Fruit fly (Drosophila melanogaster) whole organism, adult: ENCODE results near the gene CG42747.

ENCODE experiments used
- CG11617 ChIP-seq: fragments of 200-800 bp; sonication (Bioruptor generic); optimal IDR thresholded peaks from 2 replicates; lab custom pipeline; 2017; ENCODE audit warnings: mild to moderate bottlenecking, missing biosample characterization, missing genetic modification reagents, missing genetic modification characterization
- CG12768 ChIP-seq: fragments of 200-800 bp; sonication (Bioruptor generic); optimal IDR thresholded peaks from 2 replicates; lab custom pipeline; 2017; ENCODE audit warnings: missing biosample characterization, missing genetic modification characterization, mild to moderate bottlenecking, moderate library complexity, missing genetic modification reagents
- CG14711 ChIP-seq: fragments of 200-800 bp; sonication (Bioruptor generic); optimal IDR thresholded peaks from 2 replicates; lab custom pipeline; 2018; ENCODE audit warnings: missing biosample characterization, mild to moderate bottlenecking, missing genetic modification characterization, moderate library complexity
- CG1620 ChIP-seq: fragments of 200-800 bp; sonication (Bioruptor generic); optimal IDR thresholded peaks from 2 replicates; lab custom pipeline; 2016; ENCODE audit warnings: missing biosample characterization, missing genetic modification characterization
- CG33017 ChIP-seq: fragments of 200-800 bp; sonication (Bioruptor generic); optimal IDR thresholded peaks from 2 replicates; lab custom pipeline; 2018; ENCODE audit warnings: missing biosample characterization, mild to moderate bottlenecking, missing genetic modification characterization, moderate library complexity
- CG5204 ChIP-seq: fragments of 200-800 bp; sonication (Bioruptor generic); optimal IDR thresholded peaks from 2 replicates; lab custom pipeline; 2016; ENCODE audit warnings: missing biosample characterization, missing genetic modification characterization
- CG7045 ChIP-seq: fragments of 200-800 bp; sonication (Bioruptor generic); optimal IDR thresholded peaks from 2 replicates; lab custom pipeline; 2017; ENCODE audit warnings: missing biosample characterization, mild to moderate bottlenecking, missing genetic modification characterization
- CG7101 ChIP-seq: fragments of 200-800 bp; sonication (Bioruptor generic); optimal IDR thresholded peaks from 2 replicates; lab custom pipeline; 2018; ENCODE audit warnings: missing biosample characterization, mild to moderate bottlenecking, missing genetic modification characterization, moderate library complexity
- Clk ChIP-seq: fragments of 200-800 bp; sonication (Bioruptor generic); optimal IDR thresholded peaks from 2 replicates; lab custom pipeline; 2017; ENCODE audit warnings: missing biosample characterization, missing genetic modification characterization
- Crg-1 ChIP-seq: fragments of 200-800 bp; sonication (Bioruptor generic); optimal IDR thresholded peaks from 2 replicates; lab custom pipeline; 2016; ENCODE audit warnings: missing biosample characterization, missing genetic modification characterization
- Hr96 ChIP-seq: fragments of 200-800 bp; sonication (Bioruptor generic); optimal IDR thresholded peaks from 2 replicates; lab custom pipeline; 2016; ENCODE audit warnings: missing biosample characterization, missing genetic modification characterization
- Mnt ChIP-seq: fragments of 200-800 bp; sonication (Bioruptor generic); optimal IDR thresholded peaks from 2 replicates; lab custom pipeline; 2016; ENCODE audit warnings: missing biosample characterization, mild to moderate bottlenecking, missing genetic modification characterization
- bab1 ChIP-seq: fragments of 200-800 bp; sonication (Bioruptor generic); optimal IDR thresholded peaks from 3 replicates; lab custom pipeline; 2019; ENCODE audit warnings: missing biosample characterization, mild to moderate bottlenecking, missing genetic modification characterization, moderate library complexity
- cic ChIP-seq: fragments of 200-800 bp; sonication (Bioruptor generic); optimal IDR thresholded peaks from 2 replicates; lab custom pipeline; 2017; ENCODE audit warnings: missing biosample characterization, mild to moderate bottlenecking, missing genetic modification characterization, moderate library complexity
- cnc ChIP-seq, 2 experiments: fragments of >200 bp; optimal IDR thresholded peaks; 2 replicates each; lab custom pipeline; 2017
- kay ChIP-seq: fragments of 200-800 bp; sonication (Bioruptor generic); peaks from one replicate; lab custom pipeline; 2016; ENCODE audit warnings: missing biosample characterization, missing genetic modification characterization, borderline replicate concordance
- ovo ChIP-seq: fragments of 200-800 bp; sonication (Bioruptor generic); optimal IDR thresholded peaks from 2 replicates; lab custom pipeline; 2016; ENCODE audit warnings: missing biosample characterization, missing genetic modification characterization
- pad ChIP-seq: fragments of 200-800 bp; sonication (Bioruptor generic); optimal IDR thresholded peaks from 3 replicates; lab custom pipeline; 2017; ENCODE audit warnings: missing biosample characterization, missing genetic modification characterization, mild to moderate bottlenecking, moderate library complexity, missing genetic modification reagents
- tj ChIP-seq: fragments of 200-800 bp; sonication (Bioruptor generic); optimal IDR thresholded peaks from 3 replicates; lab custom pipeline; 2017; ENCODE audit warnings: missing biosample characterization, mild to moderate bottlenecking, missing genetic modification characterization, moderate library complexity
- toe ChIP-seq: fragments of 200-800 bp; sonication (Bioruptor generic); optimal IDR thresholded peaks from 2 replicates; lab custom pipeline; 2016; ENCODE audit warnings: missing biosample characterization, missing genetic modification characterization

Gene CG42747

dm6 chr3L:6400062-6400750 lies at the start of gene CG42747:
TSS of gene CG42747 (plus strand) at chr3L:6400590.
- peak; percentile 38 for TF ChIP-seq tj (GFP tag; lab: Kevin White, UChicago)
- no peak for TF ChIP-seq toe (GFP tag; lab: Kevin White, UChicago)

dm6 chr3L:6352232-6352631 lies 48.2 kb upstream of the CG42747 start, which contains the start of gene CG13300:
TSS of gene CG13300 (minus strand) at chr3L:6352390.
- no peak for TF ChIP-seq CG14711 (tag; lab: Kevin White, UChicago)
- no peak for TF ChIP-seq bab1 (GFP tag; lab: Kevin White, UChicago)
- no peak for TF ChIP-seq pad (GFP tag; lab: Kevin White, UChicago)

DNA sequence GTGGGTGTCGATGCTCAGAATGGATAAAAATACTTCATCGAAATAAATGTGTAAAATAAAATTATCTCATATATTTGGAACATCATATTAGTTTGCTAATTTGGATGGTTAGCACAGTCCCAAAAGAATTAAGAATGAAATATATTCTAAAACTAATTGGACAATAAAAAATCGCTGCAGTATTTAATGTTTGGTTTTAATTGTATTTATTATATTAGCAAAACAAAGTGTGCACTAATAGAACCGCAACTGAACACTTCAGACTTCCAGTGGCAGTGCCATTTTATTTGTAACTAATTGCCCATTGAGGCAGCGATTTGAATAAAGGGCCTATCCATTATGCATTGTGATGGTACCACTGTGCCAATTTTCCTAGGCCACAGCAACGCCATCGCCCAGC lies 45.4 kb upstream of the CG42747 start:
- TF ChIP-seq Hr96 (no peak), CG7045 (GFP tag; lab: Kevin White, UChicago) (no peak), pad (GFP tag; lab: Kevin White, UChicago) (no peak), kay (no peak), CG7101 (no peak), CG5204 (no peak), Crg-1 (GFP tag; lab: Kevin White, UChicago) (no peak)

DNA sequence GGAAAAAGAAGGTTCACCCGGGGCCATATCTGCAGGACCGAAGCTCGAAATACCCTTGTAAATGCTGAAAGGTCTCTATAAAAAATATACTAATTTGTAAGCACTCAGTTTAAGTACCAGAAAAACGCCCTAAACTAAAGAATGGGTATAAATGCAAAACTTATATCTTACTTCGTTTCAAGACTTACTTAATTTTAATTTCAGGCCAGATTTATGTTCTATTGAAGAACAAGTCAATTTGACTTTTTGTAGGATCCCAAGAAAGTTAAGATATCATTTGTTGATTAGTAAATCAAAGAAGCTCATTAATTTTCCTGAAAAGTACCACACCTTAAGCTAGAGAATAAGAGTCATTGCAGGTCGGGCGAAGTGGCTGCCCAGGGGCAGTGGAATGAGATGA lies 43.2 kb upstream of the CG42747 start:
- TF ChIP-seq Mnt (GFP tag; lab: Kevin White, UChicago) (no peak), pad (GFP tag; lab: Kevin White, UChicago) (no peak), Crg-1 (GFP tag; lab: Kevin White, UChicago) (no peak), CG5204 (no peak), CG14711 (tag; lab: Kevin White, UChicago) (no peak), CG12768 (no peak), ovo (no peak), CG7101 (no peak), Hr96 (no peak), CG1620 (no peak), bab1 (GFP tag; lab: Kevin White, UChicago) (no peak), Clk (no peak), CG33017 (no peak), cic (GFP tag; lab: Kevin White, UChicago) (no peak)

dm6 chr3L:6358501-6358900 lies 41.9 kb upstream of the CG42747 start:
- TF ChIP-seq CG7045 (GFP tag; lab: Kevin White, UChicago), result no peak
- TF ChIP-seq pad (GFP tag; lab: Kevin White, UChicago), result no peak
- TF ChIP-seq CG11617, result no peak
- TF ChIP-seq toe (GFP tag; lab: Kevin White, UChicago), result no peak
- TF ChIP-seq Hr96, result no peak
- TF ChIP-seq tj (GFP tag; lab: Kevin White, UChicago), result no peak
- no peak for TF ChIP-seq Crg-1 (GFP tag; lab: Kevin White, UChicago)
- TF ChIP-seq CG33017, result no peak
- TF ChIP-seq bab1 (GFP tag; lab: Kevin White, UChicago), result no peak
- TF ChIP-seq CG5204, result no peak
- no peak for TF ChIP-seq Mnt (GFP tag; lab: Kevin White, UChicago)
- no peak for TF ChIP-seq Clk
- no peak for TF ChIP-seq cic (GFP tag; lab: Kevin White, UChicago)

DNA sequence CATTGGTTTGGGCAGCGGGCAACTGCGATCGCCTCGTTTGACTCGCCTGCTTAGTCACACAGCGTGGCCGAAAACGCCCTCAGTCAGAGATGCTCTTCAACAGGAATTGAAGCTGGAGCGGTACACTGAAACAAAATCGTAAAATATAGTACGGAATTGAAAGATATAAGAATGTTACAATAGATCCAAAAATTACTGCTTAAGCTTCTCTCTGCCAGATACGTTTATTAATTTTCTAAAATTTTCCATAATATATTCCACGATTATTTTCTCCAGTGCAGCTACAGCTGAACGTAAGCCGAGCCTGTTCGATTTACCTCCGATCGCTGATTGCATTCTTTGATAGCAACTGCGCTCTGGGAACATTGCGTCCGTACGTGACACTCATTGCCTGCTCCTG lies 41.2 kb upstream of the CG42747 start:
- TF ChIP-seq pad (GFP tag; lab: Kevin White, UChicago) (no peak), Mnt (GFP tag; lab: Kevin White, UChicago) (no peak), tj (GFP tag; lab: Kevin White, UChicago) (no peak), CG5204 (no peak), toe (GFP tag; lab: Kevin White, UChicago) (no peak), ovo (no peak), CG12768 (no peak), Clk (no peak), CG33017 (no peak), CG1620 (no peak), CG11617 (no peak), bab1 (GFP tag; lab: Kevin White, UChicago) (no peak)

dm6 chr3L:6363626-6364025 lies 36.8 kb upstream of the CG42747 start:
- TF ChIP-seq cic (GFP tag; lab: Kevin White, UChicago) (no peak), cnc (optimal IDR thresholded peaks at IDR 0.05; lab: Kevin White, UChicago) (no peak), tj (GFP tag; lab: Kevin White, UChicago) (no peak), Clk (no peak), CG7045 (GFP tag; lab: Kevin White, UChicago) (no peak), CG11617 (no peak), pad (GFP tag; lab: Kevin White, UChicago) (no peak), ovo (no peak), CG1620 (no peak), toe (GFP tag; lab: Kevin White, UChicago) (no peak), CG7101 (no peak), kay (no peak)

dm6 chr3L:6364217-6364616 lies 36.2 kb upstream of the CG42747 start:
- no peak for TF ChIP-seq cic (GFP tag; lab: Kevin White, UChicago)
- TF ChIP-seq CG33017, result no peak
- no peak for TF ChIP-seq CG7101
- no peak for TF ChIP-seq Crg-1 (GFP tag; lab: Kevin White, UChicago)
- no peak for TF ChIP-seq CG12768
- TF ChIP-seq pad (GFP tag; lab: Kevin White, UChicago), result no peak
- TF ChIP-seq kay, result no peak
- no peak for TF ChIP-seq CG11617
- no peak for TF ChIP-seq CG7045 (GFP tag; lab: Kevin White, UChicago)
- TF ChIP-seq ovo, result no peak
- TF ChIP-seq Clk, result no peak
- TF ChIP-seq bab1 (GFP tag; lab: Kevin White, UChicago), result no peak
- TF ChIP-seq CG14711 (tag; lab: Kevin White, UChicago), result no peak
